Worm (Caenorhabditis elegans) whole organism, L4 larva: ENCODE measurements around the gene mcm-10.

Experiments
- lin-13 ChIP-seq: fragments of 150-350 bp; optimal IDR thresholded peaks from 2 replicates; lab custom pipeline; 2014; ENCODE audit warnings: missing biosample characterization, missing genetic modification reagents, missing genetic modification characterization
- madf-9 ChIP-seq: fragments of 200-800 bp; sonication (Bioruptor generic); conservative IDR thresholded peaks from 2 replicates; pipeline ENCODE4 v1.3.6; 2022; ENCODE audit warnings: missing genetic modification reagents, missing genetic modification characterization, missing compliant biosample characterization
- nhr-102 ChIP-seq: sonication (generic microtip); optimal IDR thresholded peaks from 2 replicates; lab custom pipeline; 2016; ENCODE audit warnings: mild to moderate bottlenecking, missing genetic modification characterization, moderate library complexity, missing compliant biosample characterization
- nhr-11 ChIP-seq: fragments of 150-350 bp; optimal IDR thresholded peaks from 2 replicates; lab custom pipeline; 2014; ENCODE audit warnings: missing biosample characterization, missing genetic modification characterization
- unc-62 ChIP-seq, 3 experiments: fragments of 150-350 bp in 1 of 3; sonication (generic microtip); optimal IDR thresholded peaks in 2 of 3; peaks in 1 of 3; 1 replicate in 1 of 3; 2 replicates in 2 of 3; lab custom pipeline; 2014 to 2017; ENCODE audit warnings: missing biosample characterization in 3 of 3, missing genetic modification characterization in 3 of 3, missing genetic modification reagents in 3 of 3, missing genotype in 1 of 3

ce11 chrIII:11371688-11372087 is 54.3 kb downstream of the mcm-10 start, which contains the start of gene tba-7:
- no peak for TF ChIP-seq lin-13 (GFP tag; lab: Kevin White, UChicago)
- no peak for TF ChIP-seq nhr-102 (tag; lab: Kevin White, UChicago)
- TF ChIP-seq madf-9 = no peak
- TF ChIP-seq nhr-11 (tag; lab: Kevin White, UChicago) = no peak
- TF ChIP-seq unc-62 (GFP tag; optimal IDR thresholded peaks at IDR 0.05 in 1 of 2; lab: Kevin White, UChicago) = no peak
- TF ChIP-seq unc-62 (tag; optimal IDR thresholded peaks at IDR 0.05; lab: Kevin White, UChicago) = no peak
